Worm (Caenorhabditis elegans): Measurements from ENCODE around the gene ZK757.2.

The ZK757.2 gene

ce11 chrIII:9860201-9860780 is 18.4 kb downstream of the ZK757.2 start, which contains the start of gene twk-48:
Gene twk-48, plus strand, starts transcription at chrIII:9860730.
- TF ChIP-seq med-1 (GFP tag; optimal IDR thresholded peaks at IDR 0.05; ENCODE audit: insufficient read depth) = no peak

- TF ChIP-seq tab-1 (GFP tag; IDR thresholded peaks at IDR 0.05) (no peak), T22C8.4 (GFP tag; IDR thresholded peaks at IDR 0.05) (no peak), med-1 (GFP tag; optimal IDR thresholded peaks at IDR 0.05; ENCODE audit: insufficient read depth) (no peak), flt-1 (GFP tag; IDR thresholded peaks at IDR 0.05) (no peak), ztf-23 (GFP tag; IDR thresholded peaks at IDR 0.05) (no peak), ref-1 (GFP tag; conservative IDR thresholded peaks at IDR 0.05) (no peak), klf-2 (GFP tag; conservative IDR thresholded peaks at IDR 0.05) (no peak), cog-1 (tag; optimal IDR thresholded peaks at IDR 0.05) (no peak), ztf-29 (GFP tag; IDR thresholded peaks at IDR 0.05) (no peak)
These were observed 19.5 kb downstream of the ZK757.2 start, which contains the start of gene gpdh-2 for ce11 chrIII:9859133-9859775. Gene gpdh-2, minus strand, starts transcription at chrIII:9859183.

ce11 chrIII:9858061-9858460 is 20.7 kb downstream of the ZK757.2 start:
- TF ChIP-seq flt-1 (GFP tag; IDR thresholded peaks at IDR 0.05) = no peak
- TF ChIP-seq klf-2 (GFP tag; conservative IDR thresholded peaks at IDR 0.05) = no peak
- no peak for TF ChIP-seq ztf-23 (GFP tag; IDR thresholded peaks at IDR 0.05)
- no peak for TF ChIP-seq ztf-29 (GFP tag; IDR thresholded peaks at IDR 0.05)
- TF ChIP-seq cog-1 (tag; optimal IDR thresholded peaks at IDR 0.05) = no peak
- TF ChIP-seq tab-1 (GFP tag; IDR thresholded peaks at IDR 0.05) = no peak
- no peak for TF ChIP-seq med-1 (GFP tag; optimal IDR thresholded peaks at IDR 0.05; ENCODE audit: insufficient read depth)
- TF ChIP-seq ref-1 (GFP tag; conservative IDR thresholded peaks at IDR 0.05) = no peak
- TF ChIP-seq T22C8.4 (GFP tag; IDR thresholded peaks at IDR 0.05) = no peak

- TF ChIP-seq med-1 (GFP tag; optimal IDR thresholded peaks at IDR 0.05; ENCODE audit: insufficient read depth) (no peak), ztf-29 (GFP tag; IDR thresholded peaks at IDR 0.05) (no peak), flt-1 (GFP tag; IDR thresholded peaks at IDR 0.05) (no peak), T22C8.4 (GFP tag; IDR thresholded peaks at IDR 0.05) (no peak), klf-2 (GFP tag; conservative IDR thresholded peaks at IDR 0.05) (no peak), ztf-23 (GFP tag; IDR thresholded peaks at IDR 0.05) (no peak), ref-1 (GFP tag; conservative IDR thresholded peaks at IDR 0.05) (no peak), tab-1 (GFP tag; IDR thresholded peaks at IDR 0.05) (no peak), cog-1 (tag; optimal IDR thresholded peaks at IDR 0.05) (no peak)
These were observed 21.6 kb downstream of the ZK757.2 start for ce11 chrIII:9857110-9857509.

- TF ChIP-seq T22C8.4 (GFP tag; IDR thresholded peaks at IDR 0.05) = no peak
- TF ChIP-seq ref-1 (GFP tag; conservative IDR thresholded peaks at IDR 0.05) = no peak
- no peak for TF ChIP-seq klf-2 (GFP tag; conservative IDR thresholded peaks at IDR 0.05)
- no peak for TF ChIP-seq ztf-29 (GFP tag; IDR thresholded peaks at IDR 0.05)
- TF ChIP-seq med-1 (GFP tag; optimal IDR thresholded peaks at IDR 0.05; ENCODE audit: insufficient read depth) = no peak
- TF ChIP-seq flt-1 (GFP tag; IDR thresholded peaks at IDR 0.05) = no peak
- TF ChIP-seq cog-1 (tag; optimal IDR thresholded peaks at IDR 0.05) = no peak
- no peak for TF ChIP-seq ztf-23 (GFP tag; IDR thresholded peaks at IDR 0.05)
- TF ChIP-seq tab-1 (GFP tag; IDR thresholded peaks at IDR 0.05) = no peak
These were observed 23.8 kb downstream of the ZK757.2 start for ce11 chrIII:9854960-9855359.

- TF ChIP-seq ztf-29 (GFP tag; IDR thresholded peaks at IDR 0.05) = no peak
- no peak for TF ChIP-seq med-1 (GFP tag; optimal IDR thresholded peaks at IDR 0.05; ENCODE audit: insufficient read depth)
- TF ChIP-seq ref-1 (GFP tag; conservative IDR thresholded peaks at IDR 0.05) = no peak
- no peak for TF ChIP-seq T22C8.4 (GFP tag; IDR thresholded peaks at IDR 0.05)
- no peak for TF ChIP-seq flt-1 (GFP tag; IDR thresholded peaks at IDR 0.05)
- TF ChIP-seq klf-2 (GFP tag; conservative IDR thresholded peaks at IDR 0.05) = no peak
- no peak for TF ChIP-seq ztf-23 (GFP tag; IDR thresholded peaks at IDR 0.05)
- TF ChIP-seq cog-1 (tag; optimal IDR thresholded peaks at IDR 0.05) = no peak
These were observed 24.8 kb downstream of the ZK757.2 start for ce11 chrIII:9853667-9854620.

- TF ChIP-seq tab-1 (GFP tag; IDR thresholded peaks at IDR 0.05) = no peak
- TF ChIP-seq ref-1 (GFP tag; conservative IDR thresholded peaks at IDR 0.05) = no peak
- no peak for TF ChIP-seq flt-1 (GFP tag; IDR thresholded peaks at IDR 0.05)
- TF ChIP-seq ztf-23 (GFP tag; IDR thresholded peaks at IDR 0.05) = no peak
- no peak for TF ChIP-seq ztf-29 (GFP tag; IDR thresholded peaks at IDR 0.05)
- no peak for TF ChIP-seq klf-2 (GFP tag; conservative IDR thresholded peaks at IDR 0.05)
- no peak for TF ChIP-seq med-1 (GFP tag; optimal IDR thresholded peaks at IDR 0.05; ENCODE audit: insufficient read depth)
- no peak for TF ChIP-seq cog-1 (tag; optimal IDR thresholded peaks at IDR 0.05)
- TF ChIP-seq T22C8.4 (GFP tag; IDR thresholded peaks at IDR 0.05) = no peak
These were observed 27.2 kb downstream of the ZK757.2 start, which contains the start of gene K11H3.3 for ce11 chrIII:9851547-9851946. Gene K11H3.3, plus strand, starts transcription at chrIII:9851854.

ce11 chrIII:9850877-9851276 is 27.9 kb downstream of the ZK757.2 start:
- TF ChIP-seq tab-1 (GFP tag; IDR thresholded peaks at IDR 0.05) = no peak
- no peak for TF ChIP-seq klf-2 (GFP tag; conservative IDR thresholded peaks at IDR 0.05)
- TF ChIP-seq ztf-23 (GFP tag; IDR thresholded peaks at IDR 0.05) = no peak
- TF ChIP-seq T22C8.4 (GFP tag; IDR thresholded peaks at IDR 0.05) = no peak
- no peak for TF ChIP-seq ztf-29 (GFP tag; IDR thresholded peaks at IDR 0.05)
- no peak for TF ChIP-seq med-1 (GFP tag; optimal IDR thresholded peaks at IDR 0.05; ENCODE audit: insufficient read depth)
- no peak for TF ChIP-seq cog-1 (tag; optimal IDR thresholded peaks at IDR 0.05)
- TF ChIP-seq ref-1 (GFP tag; conservative IDR thresholded peaks at IDR 0.05) = no peak
- no peak for TF ChIP-seq flt-1 (GFP tag; IDR thresholded peaks at IDR 0.05)

ce11 chrIII:9849950-9850349 is 28.8 kb downstream of the ZK757.2 start:
- TF ChIP-seq tab-1 (GFP tag; IDR thresholded peaks at IDR 0.05) (no peak), ztf-29 (GFP tag; IDR thresholded peaks at IDR 0.05) (no peak), T22C8.4 (GFP tag; IDR thresholded peaks at IDR 0.05) (no peak), ztf-23 (GFP tag; IDR thresholded peaks at IDR 0.05) (no peak), flt-1 (GFP tag; IDR thresholded peaks at IDR 0.05) (no peak)

Measured in whole organism, midembryonic.